Fruit fly (Drosophila melanogaster) Kc167 (cell line): ENCODE measurements around the gene Klp64D.

Experiments
- Myc ChIP-seq: fragments of >200 bp; optimal IDR thresholded peaks from 2 replicates; lab custom pipeline; 2017; ENCODE audit warnings: missing external identifiers
- Sin3A ChIP-seq: fragments of >200 bp; optimal IDR thresholded peaks from 2 replicates; lab custom pipeline; 2018; ENCODE audit warnings: missing external identifiers
- h ChIP-seq: fragments of >200 bp; optimal IDR thresholded peaks from 3 replicates; lab custom pipeline; 2018; ENCODE audit warnings: missing external identifiers
- insv ChIP-seq: fragments of >200 bp; optimal IDR thresholded peaks from 3 replicates; lab custom pipeline; 2018; ENCODE audit warnings: missing external identifiers
- psq ChIP-seq: fragments of >200 bp; optimal IDR thresholded peaks from 2 replicates; lab custom pipeline; 2017; ENCODE audit warnings: missing external identifiers
- ttk ChIP-seq: sonication (Bioruptor generic); optimal IDR thresholded peaks from 2 replicates; lab custom pipeline; 2017; ENCODE audit warnings: missing external identifiers

Klp64D gene

dm6 chr3L:5355823-5356049 lies 3.5 kb downstream of the Klp64D start, which contains the start of gene lama:
Gene lama (minus strand): TSS chr3L:5355923.
- TF ChIP-seq Sin3A (lab: Kevin White, UChicago) = no peak
- TF ChIP-seq h (lab: Kevin White, UChicago) = no peak
- TF ChIP-seq Myc = no peak
- no peak for TF ChIP-seq insv (lab: Kevin White, UChicago)

- no peak for TF ChIP-seq Sin3A (lab: Kevin White, UChicago)
Measured at dm6 chr3L:5355074-5355790, 4.0 kb downstream of the Klp64D start, which contains the start of gene CG46456. Gene CG46456 (minus strand): TSS chr3L:5355346.

dm6 chr3L:5354472-5354871 lies 4.7 kb downstream of the Klp64D start:
- TF ChIP-seq h (lab: Kevin White, UChicago) (no peak), Myc (no peak), psq (lab: Kevin White, UChicago) (no peak), insv (lab: Kevin White, UChicago) (no peak), ttk (no peak), Sin3A (lab: Kevin White, UChicago) (no peak)

dm6 chr3L:5353484-5354056 lies 5.6 kb downstream of the Klp64D start:
- TF ChIP-seq Myc (no peak), h (lab: Kevin White, UChicago) (no peak), insv (lab: Kevin White, UChicago) (no peak), Sin3A (lab: Kevin White, UChicago) (no peak), ttk (no peak), psq (lab: Kevin White, UChicago) (no peak)

dm6 chr3L:5352684-5353322 lies 6.4 kb downstream of the Klp64D start:
- TF ChIP-seq Myc = no peak
- TF ChIP-seq Sin3A (lab: Kevin White, UChicago) = no peak
- TF ChIP-seq ttk = no peak
- TF ChIP-seq insv (lab: Kevin White, UChicago) = no peak
- TF ChIP-seq h (lab: Kevin White, UChicago) = no peak

dm6 chr3L:5351348-5351850 lies 7.8 kb downstream of the Klp64D start:
- TF ChIP-seq Sin3A (lab: Kevin White, UChicago) (no peak), ttk (no peak), h (lab: Kevin White, UChicago) (no peak), psq (lab: Kevin White, UChicago) (no peak), Myc (no peak), insv (lab: Kevin White, UChicago) (no peak)

dm6 chr3L:5349751-5350310 lies 9.4 kb downstream of the Klp64D start:
- no peak for TF ChIP-seq insv (lab: Kevin White, UChicago)
- no peak for TF ChIP-seq h (lab: Kevin White, UChicago)
- no peak for TF ChIP-seq Sin3A (lab: Kevin White, UChicago)
- no peak for TF ChIP-seq Myc
- no peak for TF ChIP-seq ttk
- TF ChIP-seq psq (lab: Kevin White, UChicago) = no peak

- TF ChIP-seq psq (lab: Kevin White, UChicago) (no peak), h (lab: Kevin White, UChicago) (no peak), Sin3A (lab: Kevin White, UChicago) (no peak), insv (lab: Kevin White, UChicago) (no peak), Myc (no peak), ttk (no peak)
Measured at dm6 chr3L:5348987-5349386, 10.2 kb downstream of the Klp64D start.

- TF ChIP-seq insv (lab: Kevin White, UChicago) (no peak), ttk (no peak), psq (lab: Kevin White, UChicago) (no peak), Sin3A (lab: Kevin White, UChicago) (no peak), Myc (no peak), h (lab: Kevin White, UChicago) (no peak)
Measured at dm6 chr3L:5342909-5343710, 16.1 kb downstream of the Klp64D start.

dm6 chr3L:5341770-5342318 lies 17.3 kb downstream of the Klp64D start:
- TF ChIP-seq insv (lab: Kevin White, UChicago) (no peak), Myc (no peak), psq (lab: Kevin White, UChicago) (no peak), Sin3A (lab: Kevin White, UChicago) (no peak), ttk (no peak), h (lab: Kevin White, UChicago) (no peak)

dm6 chr3L:5329460-5329859 lies 29.7 kb downstream of the Klp64D start:
- no peak for TF ChIP-seq h (lab: Kevin White, UChicago)
